Fruit fly (Drosophila melanogaster) whole organism, wandering third instar larva: ENCODE data around the gene bap.

Experiments used
- Abd-B ChIP-seq: fragments of >200 bp; optimal IDR thresholded peaks from 2 replicates; lab custom pipeline; 2017; ENCODE audit warnings: missing biosample characterization, missing genetic modification characterization
- CG32264 ChIP-seq: fragments of 200-800 bp; sonication (Bioruptor generic); optimal IDR thresholded peaks from 2 replicates; lab custom pipeline; 2016; ENCODE audit warnings: missing biosample characterization, missing genetic modification characterization
- CG9705 ChIP-seq: fragments of 200-800 bp; sonication (Bioruptor generic); optimal IDR thresholded peaks from 2 replicates; lab custom pipeline; 2018; ENCODE audit warnings: missing biosample characterization, mild to moderate bottlenecking, missing genetic modification characterization
- CrebA ChIP-seq: fragments of 200-800 bp; sonication (Bioruptor generic); optimal IDR thresholded peaks from 2 replicates; lab custom pipeline; 2016; ENCODE audit warnings: missing biosample characterization, mild to moderate bottlenecking, missing genetic modification characterization, borderline replicate concordance
- Dfd ChIP-seq: fragments of >200 bp; optimal IDR thresholded peaks from 2 replicates; lab custom pipeline; 2017; ENCODE audit warnings: missing biosample characterization, missing genetic modification characterization
- Dif ChIP-seq: fragments of 200-275, 200-300 bp; sonication (Bioruptor generic); optimal IDR thresholded peaks from 2 replicates; lab custom pipeline; 2018; ENCODE audit warnings: missing biosample characterization, missing genetic modification characterization; ENCODE audit not compliant: partially characterized antibody
- GATAd ChIP-seq: sonication (Bioruptor generic); optimal IDR thresholded peaks from 2 replicates; lab custom pipeline; 2016; ENCODE audit warnings: missing biosample characterization, missing genetic modification characterization
- HLH106 ChIP-seq: fragments of 200-800 bp; optimal IDR thresholded peaks from 3 replicates; lab custom pipeline; 2019; ENCODE audit warnings: missing biosample characterization, mild to moderate bottlenecking, missing genetic modification characterization, moderate library complexity
- Hnf4 ChIP-seq: fragments of 200-800 bp; sonication (Bioruptor generic); optimal IDR thresholded peaks from 2 replicates; lab custom pipeline; 2016; ENCODE audit warnings: missing biosample characterization, mild to moderate bottlenecking, missing genetic modification characterization
- Jra ChIP-seq: sonication (Bioruptor generic); optimal IDR thresholded peaks from 2 replicates; lab custom pipeline; 2016; ENCODE audit warnings: missing biosample characterization, missing genetic modification characterization
- Mio ChIP-seq: sonication (Bioruptor generic); optimal IDR thresholded peaks from 2 replicates; lab custom pipeline; 2016; ENCODE audit warnings: missing biosample characterization, missing genetic modification characterization
- Myc ChIP-seq: fragments of >200 bp; optimal IDR thresholded peaks from 2 replicates; lab custom pipeline; 2017
- N ChIP-seq: fragments of >200 bp; optimal IDR thresholded peaks from 2 replicates; lab custom pipeline; 2018; ENCODE audit warnings: missing biosample characterization, missing external identifiers, missing genetic modification characterization
- OdsH ChIP-seq: fragments of 200-800 bp; sonication (Bioruptor generic); optimal IDR thresholded peaks from 2 replicates; lab custom pipeline; 2016; ENCODE audit warnings: missing biosample characterization, mild to moderate bottlenecking, missing genetic modification characterization
- Rel ChIP-seq, 2 experiments: fragments of 200-800 bp; sonication (Bioruptor generic) in 1 of 2; optimal IDR thresholded peaks; 2 replicates in 1 of 2; 3 replicates in 1 of 2; lab custom pipeline; 2016 to 2019; ENCODE audit warnings: mild to moderate bottlenecking in 2 of 2, missing biosample characterization in 2 of 2, missing genetic modification characterization in 2 of 2, moderate library complexity in 1 of 2
- Sp1 ChIP-seq: fragments of 200-800 bp; sonication (Bioruptor generic); optimal IDR thresholded peaks from 3 replicates; lab custom pipeline; 2019; ENCODE audit warnings: missing biosample characterization, mild to moderate bottlenecking, missing genetic modification characterization, moderate library complexity
- Vsx2 ChIP-seq: fragments of 200-300, 225-300 bp; sonication (Bioruptor generic); optimal IDR thresholded peaks from 2 replicates; lab custom pipeline; 2018; ENCODE audit warnings: missing biosample characterization, missing genetic modification characterization; ENCODE audit not compliant: partially characterized antibody
- br ChIP-seq: fragments of 200-800 bp; sonication (Bioruptor generic); optimal IDR thresholded peaks from 2 replicates; lab custom pipeline; 2016; ENCODE audit warnings: missing biosample characterization, missing genetic modification characterization
- brk ChIP-seq: fragments of 200-800 bp; sonication (Bioruptor generic); optimal IDR thresholded peaks from 2 replicates; lab custom pipeline; 2016; ENCODE audit warnings: missing biosample characterization, mild to moderate bottlenecking, missing genetic modification characterization
- dl ChIP-seq, 2 experiments: fragments of 175-275, 200-275 bp in 1 of 2; fragments of 200-275 bp in 1 of 2; sonication (Bioruptor generic); optimal IDR thresholded peaks; lab custom pipeline; 2018; ENCODE audit warnings: mild to moderate bottlenecking in 2 of 2, missing biosample characterization in 2 of 2, missing genetic modification characterization in 2 of 2, moderate library complexity in 2 of 2; ENCODE audit not compliant: partially characterized antibody in 2 of 2, insufficient read depth in 1 of 2
- dmrt93B ChIP-seq: fragments of 200-800 bp; sonication (Bioruptor generic); optimal IDR thresholded peaks from 2 replicates; lab custom pipeline; 2018; ENCODE audit warnings: missing biosample characterization, mild to moderate bottlenecking, missing genetic modification characterization
- dsf ChIP-seq: sonication (Bioruptor generic); optimal IDR thresholded peaks from 2 replicates; lab custom pipeline; 2016; ENCODE audit warnings: missing biosample characterization, missing genetic modification characterization, borderline replicate concordance
- ey ChIP-seq: fragments of 200-800 bp; sonication (Bioruptor generic); optimal IDR thresholded peaks from 2 replicates; lab custom pipeline; 2016; ENCODE audit warnings: missing biosample characterization, missing genetic modification characterization
- fru ChIP-seq: fragments of 200-800 bp; sonication (Bioruptor generic); optimal IDR thresholded peaks from 3 replicates; lab custom pipeline; 2016; ENCODE audit warnings: missing biosample characterization, mild to moderate bottlenecking, missing genetic modification characterization
- h ChIP-seq: fragments of 200-800 bp; sonication (Bioruptor generic); optimal IDR thresholded peaks from 3 replicates; lab custom pipeline; 2016; ENCODE audit warnings: missing biosample characterization, mild to moderate bottlenecking, missing genetic modification characterization
- lola ChIP-seq: fragments of >200 bp; optimal IDR thresholded peaks from 2 replicates; lab custom pipeline; 2017; ENCODE audit warnings: missing biosample characterization, missing genetic modification characterization
- pan ChIP-seq: fragments of >200 bp; optimal IDR thresholded peaks from 2 replicates; lab custom pipeline; 2017
- psq ChIP-seq: fragments of 200-800 bp; sonication (Bioruptor generic); optimal IDR thresholded peaks from 3 replicates; lab custom pipeline; 2017; ENCODE audit warnings: missing biosample characterization, mild to moderate bottlenecking, missing genetic modification characterization, moderate library complexity
- rgr ChIP-seq: fragments of 200-800 bp; sonication (Bioruptor generic); optimal IDR thresholded peaks from 3 replicates; lab custom pipeline; 2016; ENCODE audit warnings: missing biosample characterization, mild to moderate bottlenecking, missing genetic modification characterization
- sage ChIP-seq: fragments of 200-800 bp; sonication (Bioruptor generic); optimal IDR thresholded peaks from 2 replicates; lab custom pipeline; 2016; ENCODE audit warnings: missing biosample characterization, mild to moderate bottlenecking, missing genetic modification characterization
- sv ChIP-seq: fragments of 200-800 bp; sonication (Bioruptor generic); optimal IDR thresholded peaks from 3 replicates; lab custom pipeline; 2016; ENCODE audit warnings: missing biosample characterization, missing genetic modification characterization
- tai ChIP-seq: sonication (Bioruptor generic); optimal IDR thresholded peaks from 2 replicates; lab custom pipeline; 2016; ENCODE audit warnings: missing biosample characterization, missing genetic modification characterization
- usp ChIP-seq: fragments of >200 bp; optimal IDR thresholded peaks from 2 replicates; lab custom pipeline; 2017; ENCODE audit warnings: missing biosample characterization, missing genetic modification characterization
- woc ChIP-seq: sonication (Bioruptor generic); optimal IDR thresholded peaks from 2 replicates; lab custom pipeline; 2016; ENCODE audit warnings: missing biosample characterization, mild to moderate bottlenecking, missing genetic modification characterization

Gene bap

DNA sequence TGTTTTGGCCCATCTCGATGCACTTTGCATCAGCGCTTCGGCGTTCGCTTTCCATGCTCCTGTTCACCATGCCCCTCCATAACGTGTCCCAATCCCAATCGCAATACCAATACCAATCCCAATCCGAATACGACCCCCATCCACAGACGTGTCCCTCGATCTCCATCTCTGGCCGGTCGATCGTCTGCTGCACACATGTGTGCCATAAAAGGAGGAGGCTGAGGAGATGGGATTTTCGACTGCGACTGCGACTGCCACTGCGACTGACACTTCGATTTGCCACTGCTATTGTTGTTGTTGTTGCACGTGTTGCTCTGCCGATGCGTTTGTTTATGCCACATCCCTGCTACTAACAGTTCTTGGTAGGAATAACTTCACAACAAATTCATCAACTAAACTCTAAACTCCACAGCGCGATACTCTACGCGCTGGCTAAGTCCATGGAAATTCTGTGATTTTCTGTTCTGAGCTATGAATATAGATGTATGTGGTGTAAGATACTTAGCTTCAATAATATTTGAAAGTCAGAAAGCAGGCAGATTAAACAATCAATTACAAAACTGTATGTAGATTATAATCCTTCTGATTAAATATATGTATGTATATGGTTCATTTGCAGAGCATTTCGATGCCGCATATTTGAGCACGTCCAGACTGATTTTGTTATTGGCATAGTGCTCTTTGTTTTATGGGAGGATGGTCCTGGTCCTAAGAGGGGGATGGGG, 4.5 kb downstream of the bap start:
- TF ChIP-seq CrebA (GFP tag; lab: Kevin White, UChicago) (no peak), HLH106 (tag; lab: Kevin White, UChicago) (no peak), psq (GFP tag; lab: Kevin White, UChicago) (no peak), woc (no peak), ey (no peak), GATAd (GFP tag; lab: Kevin White, UChicago) (no peak), brk (GFP tag; lab: Kevin White, UChicago) (no peak), CG32264 (GFP tag; lab: Kevin White, UChicago) (no peak), dl (GFP tag; optimal IDR thresholded peaks at IDR 0.05; lab: Kevin White, UChicago; ENCODE audit: insufficient read depth in 1 of 2, partially characterized antibody in 2 of 2) (no peak), lola (GFP tag; lab: Kevin White, UChicago) (no peak), CG9705 (GFP tag; lab: Kevin White, UChicago) (no peak), Hnf4 (no peak), Myc (lab: Kevin White, UChicago) (no peak), sv (GFP tag; lab: Kevin White, UChicago) (no peak), Rel (GFP tag; optimal IDR thresholded peaks at IDR 0.05; lab: Kevin White, UChicago) (no peak), Rel (tag; optimal IDR thresholded peaks at IDR 0.05; lab: Kevin White, UChicago) (no peak), Mio (no peak), Dif (GFP tag; lab: Kevin White, UChicago) (no peak), pan (lab: Kevin White, UChicago) (no peak), Dfd (no peak)
- TF ChIP-seq, all 38 proteins: peak for 0

DNA sequence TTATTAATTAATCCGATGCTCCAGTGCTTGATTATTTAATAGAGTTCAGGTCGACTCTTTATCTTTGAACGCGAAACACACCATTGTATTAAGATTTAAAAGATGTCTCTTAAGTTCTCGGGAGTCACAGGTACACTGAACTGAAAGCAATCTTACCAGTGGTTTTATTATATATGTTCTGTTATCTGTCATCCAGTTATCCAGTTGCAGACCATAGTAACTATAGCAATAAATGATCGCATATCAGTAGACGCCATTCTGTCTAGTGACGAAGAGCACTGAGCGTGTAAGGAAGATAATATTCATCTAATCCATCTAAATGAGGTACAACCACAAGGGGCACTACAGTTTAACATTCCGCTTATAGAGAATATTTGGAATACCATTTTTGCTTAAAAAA, 11.0 kb downstream of the bap start, which contains the start of gene Ugt49B2:
TSS of gene Ugt49B2 (minus strand) at position 101 of the 400 bp plus-strand sequence.
- TF ChIP-seq fru (GFP tag; lab: Kevin White, UChicago) (no peak), CrebA (GFP tag; lab: Kevin White, UChicago) (no peak), pan (lab: Kevin White, UChicago) (no peak), h (GFP tag; lab: Kevin White, UChicago) (no peak), br (GFP tag; lab: Kevin White, UChicago) (no peak), Rel (GFP tag; optimal IDR thresholded peaks at IDR 0.05; lab: Kevin White, UChicago) (no peak), Rel (tag; optimal IDR thresholded peaks at IDR 0.05; lab: Kevin White, UChicago) (no peak), Abd-B (GFP tag; lab: Kevin White, UChicago) (no peak), Dif (GFP tag; lab: Kevin White, UChicago) (no peak), CG9705 (GFP tag; lab: Kevin White, UChicago) (no peak), tai (GFP tag; lab: Kevin White, UChicago) (no peak), HLH106 (tag; lab: Kevin White, UChicago) (no peak), N (GFP tag; lab: Kevin White, UChicago) (no peak), rgr (no peak), dl (GFP tag; optimal IDR thresholded peaks at IDR 0.05; lab: Kevin White, UChicago; ENCODE audit: insufficient read depth in 1 of 2, partially characterized antibody in 2 of 2) (no peak), OdsH (GFP tag; lab: Kevin White, UChicago) (no peak)

DNA sequence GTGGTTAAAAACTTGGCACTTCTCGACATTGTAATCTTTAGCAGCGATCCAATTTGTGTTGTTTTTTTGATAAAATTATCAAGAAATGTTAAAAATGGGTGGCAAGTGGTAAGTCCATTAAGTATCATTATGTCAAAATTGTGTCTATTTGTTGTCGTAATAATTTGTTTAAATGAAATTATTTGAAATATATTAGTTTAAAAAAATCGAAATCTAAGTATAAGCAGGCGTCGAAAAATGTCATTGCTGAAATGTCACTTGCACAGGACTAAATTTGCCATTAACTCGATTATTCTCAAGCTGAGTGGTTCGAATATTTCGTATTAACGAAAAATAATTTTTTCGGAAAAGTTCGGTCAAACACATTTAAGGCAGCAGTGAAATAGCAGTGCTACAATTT, 14.8 kb downstream of the bap start, which contains the start of gene CG7907:
TSS of gene CG7907 (plus strand) at position 301 of the 400 bp plus-strand sequence.
- TF ChIP-seq Dfd (no peak), psq (GFP tag; lab: Kevin White, UChicago) (no peak), Hnf4 (no peak), Myc (lab: Kevin White, UChicago) (no peak), woc (no peak), Vsx2 (GFP tag; lab: Kevin White, UChicago) (no peak), GATAd (GFP tag; lab: Kevin White, UChicago) (no peak), sv (GFP tag; lab: Kevin White, UChicago) (no peak), N (GFP tag; lab: Kevin White, UChicago) (no peak), Rel (GFP tag; optimal IDR thresholded peaks at IDR 0.05; lab: Kevin White, UChicago) (no peak), Rel (tag; optimal IDR thresholded peaks at IDR 0.05; lab: Kevin White, UChicago) (no peak), CG32264 (GFP tag; lab: Kevin White, UChicago) (no peak), CrebA (GFP tag; lab: Kevin White, UChicago) (no peak), usp (GFP tag; lab: Kevin White, UChicago) (no peak), tai (GFP tag; lab: Kevin White, UChicago) (no peak), Dif (GFP tag; lab: Kevin White, UChicago) (no peak)
- TF ChIP-seq, all 38 proteins: peak for 0

DNA sequence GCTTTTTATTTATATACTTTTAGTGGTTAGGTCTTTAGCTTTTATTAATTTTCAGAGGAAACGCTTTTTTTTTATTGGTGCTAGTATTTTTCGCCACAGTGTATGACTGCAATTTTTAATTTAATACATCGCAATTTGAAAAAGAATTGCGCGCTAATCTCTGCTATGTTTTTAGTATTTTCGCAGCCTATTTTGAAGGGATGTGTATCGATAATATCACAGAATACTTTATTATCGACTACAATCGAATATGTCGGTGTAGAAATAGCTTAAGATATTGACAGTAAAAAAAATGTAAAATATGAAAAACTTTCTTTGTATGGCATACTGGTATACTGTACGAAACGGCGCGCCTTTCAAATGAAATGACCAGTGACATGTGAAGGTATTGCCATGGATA, 18.0 kb downstream of the bap start:
- TF ChIP-seq Hnf4 (no peak), N (GFP tag; lab: Kevin White, UChicago) (no peak), psq (GFP tag; lab: Kevin White, UChicago) (no peak), br (GFP tag; lab: Kevin White, UChicago) (no peak), dsf (GFP tag; lab: Kevin White, UChicago) (no peak), lola (GFP tag; lab: Kevin White, UChicago) (no peak), Sp1 (GFP tag; lab: Kevin White, UChicago) (no peak), Vsx2 (GFP tag; lab: Kevin White, UChicago) (no peak), pan (lab: Kevin White, UChicago) (no peak), dmrt93B (GFP tag; lab: Kevin White, UChicago) (no peak), sage (GFP tag; lab: Kevin White, UChicago) (no peak), tai (GFP tag; lab: Kevin White, UChicago) (no peak), Jra (no peak)
